Worm (Caenorhabditis elegans) whole organism, early embryonic: ENCODE data around the gene let-711.
A peak's percentile ranks its signal among the peaks of the same experiment; 100 is the strongest.

Source experiments
- B0310.2 ChIP-seq: sonication (generic microtip); optimal IDR thresholded peaks from 2 replicates; lab custom pipeline; 2016; ENCODE audit warnings: mild to moderate bottlenecking, missing genetic modification characterization, missing compliant biosample characterization
- aly-1 ChIP-seq: sonication (generic microtip); optimal IDR thresholded peaks from 2 replicates; lab custom pipeline; 2016; ENCODE audit warnings: missing genetic modification characterization, missing compliant biosample characterization
- ama-1 ChIP-seq: fragments of 150-350 bp; optimal IDR thresholded peaks from 2 replicates; lab custom pipeline; 2014
- ceh-36 ChIP-seq: sonication (generic microtip); optimal IDR thresholded peaks from 2 replicates; lab custom pipeline; 2016; ENCODE audit warnings: missing genetic modification characterization, inconsistent platforms, missing compliant biosample characterization
- ets-7 ChIP-seq: sonication (generic microtip); optimal IDR thresholded peaks from 2 replicates; lab custom pipeline; 2016; ENCODE audit warnings: missing genotype, missing genetic modification characterization, missing compliant biosample characterization
- flt-1 ChIP-seq: fragments of 200-800 bp; sonication (Bioruptor generic); IDR thresholded peaks from 2 replicates; pipeline ENCODE4 v1.3.6; 2022; ENCODE audit warnings: missing genetic modification characterization, missing compliant biosample characterization
- hmbx-1 ChIP-seq: sonication (generic microtip); optimal IDR thresholded peaks from 2 replicates; lab custom pipeline; 2016; ENCODE audit warnings: mild to moderate bottlenecking, missing genetic modification characterization, missing compliant biosample characterization
- hmg-4 ChIP-seq: fragments of 200-800 bp; sonication (Bioruptor generic); optimal IDR thresholded peaks from 2 replicates; lab custom pipeline; 2018; ENCODE audit warnings: mild to moderate bottlenecking, missing genetic modification characterization, missing compliant biosample characterization
- hnd-1 ChIP-seq: sonication (generic microtip); optimal IDR thresholded peaks from 2 replicates; lab custom pipeline; 2016; ENCODE audit warnings: missing genetic modification characterization, missing compliant biosample characterization
- pes-1 ChIP-seq: fragments of 200-800 bp; sonication (Bioruptor generic); IDR thresholded peaks from 2 replicates; pipeline ENCODE4 v1.3.6; 2022; ENCODE audit warnings: missing genetic modification reagents, missing genetic modification characterization, missing compliant biosample characterization
- sea-1 ChIP-seq: fragments of 200-800 bp; sonication (Bioruptor generic); conservative IDR thresholded peaks from 2 replicates; pipeline ENCODE4 v1.3.6; 2022; ENCODE audit warnings: missing genetic modification characterization, missing compliant biosample characterization
- tbx-11 ChIP-seq: fragments of 200-800 bp; sonication (Bioruptor generic); IDR thresholded peaks from 2 replicates; pipeline ENCODE4 v1.3.6; 2022; ENCODE audit warnings: missing genetic modification characterization, missing compliant biosample characterization
- tbx-37 ChIP-seq: fragments of 200-800 bp; sonication (Bioruptor generic); conservative IDR thresholded peaks from 2 replicates; pipeline ENCODE4 v1.3.6; 2022; ENCODE audit warnings: missing genetic modification reagents, missing genetic modification characterization, missing compliant biosample characterization
- tra-4 ChIP-seq: sonication (generic microtip); optimal IDR thresholded peaks from 2 replicates; lab custom pipeline; 2017; ENCODE audit warnings: missing genetic modification characterization, missing compliant biosample characterization

- no peak for TF ChIP-seq pes-1
- peak; percentile 26 for TF ChIP-seq ama-1 (lab: Kevin White, UChicago)
- no peak for TF ChIP-seq hmg-4 (GFP tag; lab: Kevin White, UChicago)
- no peak for TF ChIP-seq tbx-11 (GFP tag; lab: Robert Waterston, UW)
- TF ChIP-seq flt-1 (GFP tag; lab: Robert Waterston, UW) = no peak
- TF ChIP-seq aly-1 (tag; lab: Kevin White, UChicago) = no peak
- TF ChIP-seq tbx-37 = no peak
- no peak for TF ChIP-seq ceh-36
- TF ChIP-seq hmbx-1 = no peak
- no peak for TF ChIP-seq hnd-1 (tag; lab: Kevin White, UChicago)
- no peak for TF ChIP-seq tra-4 (tag; lab: Kevin White, UChicago)
- TF ChIP-seq ets-7 = no peak
- TF ChIP-seq sea-1 (GFP tag; lab: Robert Waterston, UW) = no peak
- no peak for TF ChIP-seq B0310.2 (tag; lab: Kevin White, UChicago)
Observed at ce11 chrIII:6931896-6932295, 14.6 kb upstream of the let-711 start, which contains the start of gene byn-1.
